Fruit fly (Drosophila melanogaster): ENCODE measurements around the gene Dab.

The Dab gene

DNA sequence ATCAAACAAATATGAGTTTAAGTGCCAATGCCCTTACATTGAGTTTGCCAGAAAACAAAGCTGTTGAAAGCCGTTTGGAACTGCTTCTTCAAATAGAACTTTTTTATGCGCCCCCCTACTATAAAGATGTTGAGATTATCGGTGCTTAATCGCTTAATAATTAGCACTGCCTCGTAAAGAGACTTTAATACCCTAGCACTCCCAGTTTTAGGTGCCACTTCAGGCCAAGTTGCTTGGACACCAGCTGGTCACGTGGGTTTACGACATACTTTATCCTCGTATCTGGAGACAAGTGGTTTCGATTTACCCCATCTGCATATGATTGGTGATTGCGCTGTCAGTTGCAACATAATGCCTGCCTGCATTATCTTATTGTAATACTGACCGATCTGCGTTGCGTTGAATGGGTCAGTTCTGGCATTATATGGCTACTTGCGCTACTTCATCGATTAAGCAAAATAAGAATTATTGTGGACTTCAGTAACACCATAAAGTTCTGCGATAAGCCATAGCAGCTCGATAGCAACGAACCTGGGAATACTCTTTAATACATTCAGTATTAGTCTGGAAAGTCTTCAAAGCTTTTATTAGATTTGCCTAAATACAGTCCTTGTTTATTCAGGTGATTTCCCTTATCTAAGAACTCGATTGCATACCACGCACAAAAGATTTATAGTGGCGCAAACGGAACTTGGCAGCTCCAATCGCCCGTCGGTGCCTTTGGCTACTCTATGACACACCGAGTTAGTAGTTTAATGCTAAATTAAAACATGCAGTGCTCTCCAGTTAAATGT lies 40.8 kb upstream of the Dab start:
- no peak for TF ChIP-seq h (GFP tag; optimal IDR thresholded peaks at IDR 0.05)
- TF ChIP-seq Rel (GFP tag; optimal IDR thresholded peaks at IDR 0.05): no peak
- peak; percentile 85 for TF ChIP-seq Rel (tag; optimal IDR thresholded peaks at IDR 0.05)
- no peak for TF ChIP-seq Myc (optimal IDR thresholded peaks at IDR 0.05)

DNA sequence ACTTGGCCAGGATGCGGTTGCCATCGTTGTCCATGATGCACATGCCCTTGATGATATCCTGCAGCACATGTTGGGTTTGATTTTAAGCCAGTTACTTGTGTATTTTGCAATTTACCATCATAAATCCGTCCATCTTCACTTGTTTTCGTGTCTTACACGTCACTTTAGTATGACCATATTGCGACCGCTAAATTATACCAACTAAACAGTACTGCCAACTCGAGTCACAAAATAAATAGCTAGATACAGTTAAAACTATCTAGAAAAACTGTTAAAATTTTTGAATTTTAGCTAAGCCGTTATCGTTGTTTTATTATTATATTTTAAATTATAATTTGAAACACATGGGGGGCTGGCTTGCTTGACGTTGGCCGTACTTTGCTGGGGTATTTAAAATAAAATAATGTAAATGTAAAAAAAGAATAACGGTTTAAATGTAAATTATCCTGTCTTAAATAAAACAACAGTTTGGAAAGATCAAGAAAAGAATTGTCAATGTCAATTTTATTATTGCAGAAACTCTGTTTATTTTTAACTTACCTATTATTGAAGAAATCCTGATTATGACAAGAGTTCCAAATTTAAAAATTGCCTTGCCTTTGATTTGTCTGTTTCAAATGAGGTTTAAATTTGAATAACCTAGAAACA lies 38.4 kb upstream of the Dab start, which contains the start of the genes zetaCOP and CG13032:
Gene zetaCOP, minus strand, starts transcription at position 189 of the 648 bp plus-strand sequence.
Gene CG13032, plus strand, starts transcription at position 598 of the 648 bp plus-strand sequence.
- TF ChIP-seq usp (GFP tag; optimal IDR thresholded peaks at IDR 0.05): no peak
- no peak for TF ChIP-seq h (GFP tag; optimal IDR thresholded peaks at IDR 0.05)
- peak; percentile 10 for TF ChIP-seq sage (GFP tag; optimal IDR thresholded peaks at IDR 0.05)
- peak; percentile 34 for TF ChIP-seq rgr (GFP tag; optimal IDR thresholded peaks at IDR 0.05)
- peak; percentile 51 for TF ChIP-seq Myc (optimal IDR thresholded peaks at IDR 0.05)
- TF ChIP-seq OdsH (GFP tag; optimal IDR thresholded peaks at IDR 0.05): no peak
- TF ChIP-seq foxo (GFP tag; optimal IDR thresholded peaks at IDR 0.05): no peak
- no peak for TF ChIP-seq Dfd (GFP tag; optimal IDR thresholded peaks at IDR 0.05)

DNA sequence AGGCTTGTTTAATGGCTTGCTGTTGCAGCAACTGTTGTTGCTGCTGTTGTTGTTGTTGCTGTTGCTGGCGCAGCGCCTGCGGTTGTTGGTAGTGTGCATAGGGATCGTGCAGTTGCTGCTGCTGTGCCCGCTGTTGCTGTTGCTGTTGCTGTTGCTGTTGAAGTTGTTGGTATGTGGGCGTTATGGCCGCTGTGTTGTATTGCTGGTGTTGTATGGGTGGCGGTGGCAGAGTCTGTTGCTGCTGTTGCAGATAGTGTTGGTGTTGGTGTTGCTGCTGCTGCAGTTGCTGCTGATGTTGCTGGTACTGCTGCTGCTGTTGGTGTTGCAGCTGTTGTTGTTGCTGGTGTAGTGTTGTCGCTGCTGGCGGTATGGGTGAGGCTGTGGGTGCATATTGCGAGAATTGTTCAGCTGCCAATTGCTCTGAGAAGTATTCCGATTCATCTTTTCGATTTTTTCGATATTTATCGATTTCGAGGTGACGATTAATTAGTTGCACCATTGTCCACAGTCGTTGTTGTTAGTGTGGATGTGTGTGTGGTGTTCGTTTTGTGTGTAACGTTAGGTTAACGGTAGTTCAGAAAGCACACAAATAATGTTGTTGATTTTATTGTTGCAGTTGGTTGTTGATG lies 32.3 kb upstream of the Dab start:
- no peak for TF ChIP-seq CG9705 (GFP tag; optimal IDR thresholded peaks at IDR 0.05)
- no peak for TF ChIP-seq jim (GFP tag; optimal IDR thresholded peaks at IDR 0.05)
- no peak for TF ChIP-seq Myc (optimal IDR thresholded peaks at IDR 0.05)
- peak; percentile 98 for TF ChIP-seq Dfd (GFP tag; optimal IDR thresholded peaks at IDR 0.05)
- TF ChIP-seq foxo (GFP tag; optimal IDR thresholded peaks at IDR 0.05): no peak

DNA sequence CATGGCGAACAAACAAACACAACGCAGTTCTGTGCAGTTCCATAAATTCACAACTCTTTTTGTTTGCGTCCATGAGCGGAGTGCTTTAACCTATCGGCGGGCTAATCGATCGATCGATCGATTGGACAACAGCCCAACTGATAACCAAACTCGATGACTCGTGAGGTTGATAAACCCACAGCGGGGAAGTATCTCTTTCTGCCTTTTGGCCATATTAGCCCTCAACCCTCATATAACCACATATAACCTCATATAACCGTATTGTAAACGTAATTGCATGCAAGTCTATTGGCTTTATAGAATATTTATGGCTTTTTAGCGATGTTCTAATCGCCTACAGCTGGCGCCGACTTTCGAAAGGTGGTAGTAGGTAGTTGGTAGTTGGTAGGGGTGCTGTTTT lies 29.6 kb upstream of the Dab start:
- TF ChIP-seq h (GFP tag; optimal IDR thresholded peaks at IDR 0.05) (peak; percentile 23), Rel (GFP tag; optimal IDR thresholded peaks at IDR 0.05) (no peak), Rel (tag; optimal IDR thresholded peaks at IDR 0.05) (peak; percentile 94), CrebA (GFP tag; optimal IDR thresholded peaks at IDR 0.05; ENCODE audit: borderline replicate concordance) (peak; percentile 63), Myc (optimal IDR thresholded peaks at IDR 0.05) (no peak)

DNA sequence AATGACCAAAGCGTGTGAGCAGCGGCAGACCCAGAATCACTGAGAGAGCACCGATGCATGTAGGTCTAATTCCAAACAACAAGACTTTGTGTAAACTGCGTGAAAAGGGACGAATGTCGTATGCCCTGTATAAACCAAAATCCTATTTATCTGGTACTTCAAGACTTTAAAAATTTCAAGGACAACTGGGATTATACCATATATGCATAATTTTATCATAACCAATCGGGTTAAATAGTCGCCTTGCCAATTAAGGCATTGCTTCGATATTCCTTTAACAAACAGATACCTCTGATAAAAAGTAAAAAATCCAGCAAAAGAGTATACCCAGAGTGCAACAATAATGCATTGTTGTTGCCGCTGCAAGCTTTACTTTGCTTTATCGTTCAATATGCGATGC lies 28.9 kb upstream of the Dab start:
- no peak for TF ChIP-seq Abd-B (GFP tag; optimal IDR thresholded peaks at IDR 0.05)
- no peak for TF ChIP-seq lola (GFP tag; optimal IDR thresholded peaks at IDR 0.05)

DNA sequence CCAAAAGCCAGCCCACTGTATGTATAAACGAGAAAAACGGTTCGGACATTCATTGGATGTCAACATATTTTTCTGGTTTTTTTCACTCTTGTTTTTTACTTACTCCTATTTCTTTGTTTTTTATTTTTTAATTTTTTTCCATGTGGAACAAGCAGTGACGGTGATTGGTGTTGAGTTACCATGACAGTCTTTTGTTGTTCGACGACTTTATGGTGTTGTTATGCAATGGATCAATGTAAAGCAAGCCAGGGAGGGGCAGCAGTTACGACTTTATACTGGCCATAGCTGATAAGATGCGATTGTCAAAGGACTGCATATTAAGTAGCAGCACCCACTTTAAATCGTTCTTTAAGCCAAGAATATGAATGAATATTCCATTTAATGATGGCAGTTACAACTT lies 22.4 kb upstream of the Dab start:
- TF ChIP-seq h (GFP tag; optimal IDR thresholded peaks at IDR 0.05): no peak
- no peak for TF ChIP-seq HLH106 (tag; optimal IDR thresholded peaks at IDR 0.05)
- no peak for TF ChIP-seq Rel (GFP tag; optimal IDR thresholded peaks at IDR 0.05)
- no peak for TF ChIP-seq Rel (tag; optimal IDR thresholded peaks at IDR 0.05)
- no peak for TF ChIP-seq tai (GFP tag; optimal IDR thresholded peaks at IDR 0.05)
- no peak for TF ChIP-seq usp (GFP tag; optimal IDR thresholded peaks at IDR 0.05)
- no peak for TF ChIP-seq ey (GFP tag; optimal IDR thresholded peaks at IDR 0.05)
- no peak for TF ChIP-seq Hr83 (GFP tag; optimal IDR thresholded peaks at IDR 0.05; ENCODE audit: poor library complexity, severe bottlenecking)
- TF ChIP-seq CrebA (GFP tag; optimal IDR thresholded peaks at IDR 0.05; ENCODE audit: borderline replicate concordance): no peak
- TF ChIP-seq Sp1 (GFP tag; optimal IDR thresholded peaks at IDR 0.05): no peak
- TF ChIP-seq rgr (GFP tag; optimal IDR thresholded peaks at IDR 0.05): no peak
- no peak for TF ChIP-seq Hnf4 (GFP tag; optimal IDR thresholded peaks at IDR 0.05)
- no peak for TF ChIP-seq jim (GFP tag; optimal IDR thresholded peaks at IDR 0.05)
- TF ChIP-seq Vsx2 (GFP tag; optimal IDR thresholded peaks at IDR 0.05; ENCODE audit: partially characterized antibody): no peak

DNA sequence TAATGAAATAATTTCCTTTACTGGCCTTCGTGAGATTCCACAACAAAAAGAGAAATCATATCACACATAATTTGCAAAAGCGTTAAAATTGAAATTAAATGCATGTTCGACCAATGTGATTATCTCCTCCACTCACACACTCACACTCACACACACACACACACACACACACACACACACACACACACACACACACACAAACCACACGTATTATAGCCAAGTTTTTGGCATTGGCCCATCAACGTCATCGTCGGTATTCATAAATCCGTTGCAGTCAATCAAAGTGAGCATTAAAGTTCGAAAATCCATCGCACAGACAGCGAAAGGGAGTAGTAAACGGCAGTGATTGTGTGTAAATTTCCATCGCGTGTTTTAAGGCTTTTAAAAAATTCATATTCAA lies 21.9 kb upstream of the Dab start:
- TF ChIP-seq Dfd (GFP tag; optimal IDR thresholded peaks at IDR 0.05): peak; percentile 85
- no peak for TF ChIP-seq dl (GFP tag; optimal IDR thresholded peaks at IDR 0.05; ENCODE audit: insufficient read depth in 1 of 2, partially characterized antibody in 2 of 2)
- no peak for TF ChIP-seq tai (GFP tag; optimal IDR thresholded peaks at IDR 0.05)
- no peak for TF ChIP-seq CrebA (GFP tag; optimal IDR thresholded peaks at IDR 0.05; ENCODE audit: borderline replicate concordance)
- no peak for TF ChIP-seq ey (GFP tag; optimal IDR thresholded peaks at IDR 0.05)
- TF ChIP-seq Rel (GFP tag; optimal IDR thresholded peaks at IDR 0.05): no peak
- TF ChIP-seq Rel (tag; optimal IDR thresholded peaks at IDR 0.05): no peak
